Fruit fly (Drosophila melanogaster): ENCODE data around the gene kek5.
A peak's percentile ranks its signal among the peaks of the same experiment; 100 is the strongest.

Gene kek5

DNA sequence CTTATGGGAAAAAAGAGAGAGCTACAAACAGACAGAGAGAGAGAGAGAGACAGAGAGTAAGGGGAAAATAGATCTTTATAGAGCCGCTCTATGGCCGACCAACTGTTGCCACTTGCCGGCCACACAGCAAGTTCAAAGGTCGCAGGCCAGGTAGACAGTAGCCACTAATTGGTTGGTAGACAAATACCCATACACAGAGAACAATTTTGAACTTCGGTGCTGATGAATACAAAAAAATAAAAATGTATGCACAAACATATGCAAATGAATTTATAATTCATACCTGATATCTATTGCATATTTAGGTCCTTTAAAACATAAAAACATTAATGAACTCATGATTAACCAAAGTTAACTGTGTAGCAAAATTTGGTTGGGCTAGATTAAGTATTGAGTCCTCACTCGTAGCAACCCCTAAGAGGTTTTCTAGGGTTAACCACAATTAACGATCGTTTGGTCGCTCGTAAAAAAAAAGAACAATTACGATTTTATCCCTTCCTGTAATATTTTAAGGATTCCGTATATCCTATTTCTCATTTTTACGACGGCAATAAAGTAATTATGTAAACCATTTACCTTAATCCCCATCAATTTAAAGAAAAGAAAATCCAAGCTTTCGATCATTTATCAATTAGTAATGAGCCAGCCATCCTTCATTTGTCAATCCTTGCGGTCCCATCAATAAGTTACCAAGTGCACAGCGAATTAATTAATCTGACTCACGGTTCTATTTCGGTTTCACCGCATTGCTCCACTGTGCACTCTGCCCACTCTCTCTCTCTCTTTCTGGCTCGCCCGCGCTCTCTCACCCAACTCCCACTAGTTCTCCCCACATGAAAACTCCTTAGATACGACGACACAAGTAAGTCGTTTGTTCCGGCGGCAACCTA lies 29.8 kb upstream of the kek5 start:
- TF ChIP-seq kay (GFP tag; ENCODE audit: borderline replicate concordance) (peak; percentile 67), CG7045 (GFP tag; optimal IDR thresholded peaks at IDR 0.05) (no peak)

DNA sequence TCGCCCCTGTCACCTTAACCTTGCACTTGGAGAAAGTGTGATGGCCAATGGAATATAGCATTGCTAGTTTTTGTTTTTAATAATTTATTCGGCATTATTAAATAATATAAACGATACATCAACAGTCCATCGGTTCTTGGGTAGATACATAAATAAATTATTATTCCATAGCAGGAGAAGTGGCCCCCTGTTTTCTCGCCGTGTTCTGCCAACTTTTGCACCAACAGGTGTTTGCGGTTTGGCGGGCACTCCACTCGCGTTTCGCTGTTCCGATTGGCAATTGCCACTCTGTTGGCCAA lies 29.2 kb upstream of the kek5 start:
- TF ChIP-seq Hr96 (GFP tag; optimal IDR thresholded peaks at IDR 0.05) (peak; percentile 88), CG7045 (GFP tag; optimal IDR thresholded peaks at IDR 0.05) (peak; percentile 87), cic (GFP tag; optimal IDR thresholded peaks at IDR 0.05) (peak; percentile 42), Clk (GFP tag; optimal IDR thresholded peaks at IDR 0.05) (peak; percentile 69), CG5204 (GFP tag; optimal IDR thresholded peaks at IDR 0.05) (peak; percentile 87), kay (GFP tag; ENCODE audit: borderline replicate concordance) (peak; percentile 77), tj (GFP tag; optimal IDR thresholded peaks at IDR 0.05) (peak; percentile 80), bab1 (GFP tag; optimal IDR thresholded peaks at IDR 0.05) (peak; percentile 92), CG7101 (tag; optimal IDR thresholded peaks at IDR 0.05) (peak; percentile 91), Mnt (GFP tag; optimal IDR thresholded peaks at IDR 0.05) (peak; percentile 88), CG33017 (tag; optimal IDR thresholded peaks at IDR 0.05) (peak; percentile 89), CG1620 (GFP tag; optimal IDR thresholded peaks at IDR 0.05) (peak; percentile 83), CG12768 (GFP tag; optimal IDR thresholded peaks at IDR 0.05) (peak; percentile 82), cnc (optimal IDR thresholded peaks at IDR 0.05) (no peak), CG11617 (GFP tag; optimal IDR thresholded peaks at IDR 0.05) (peak; percentile 91), ovo (GFP tag; optimal IDR thresholded peaks at IDR 0.05) (peak; percentile 73), CG14711 (tag; optimal IDR thresholded peaks at IDR 0.05) (peak; percentile 83), pad (GFP tag; optimal IDR thresholded peaks at IDR 0.05) (peak; percentile 70), toe (GFP tag; optimal IDR thresholded peaks at IDR 0.05) (peak; percentile 66), Crg-1 (GFP tag; optimal IDR thresholded peaks at IDR 0.05) (peak; percentile 75)

DNA sequence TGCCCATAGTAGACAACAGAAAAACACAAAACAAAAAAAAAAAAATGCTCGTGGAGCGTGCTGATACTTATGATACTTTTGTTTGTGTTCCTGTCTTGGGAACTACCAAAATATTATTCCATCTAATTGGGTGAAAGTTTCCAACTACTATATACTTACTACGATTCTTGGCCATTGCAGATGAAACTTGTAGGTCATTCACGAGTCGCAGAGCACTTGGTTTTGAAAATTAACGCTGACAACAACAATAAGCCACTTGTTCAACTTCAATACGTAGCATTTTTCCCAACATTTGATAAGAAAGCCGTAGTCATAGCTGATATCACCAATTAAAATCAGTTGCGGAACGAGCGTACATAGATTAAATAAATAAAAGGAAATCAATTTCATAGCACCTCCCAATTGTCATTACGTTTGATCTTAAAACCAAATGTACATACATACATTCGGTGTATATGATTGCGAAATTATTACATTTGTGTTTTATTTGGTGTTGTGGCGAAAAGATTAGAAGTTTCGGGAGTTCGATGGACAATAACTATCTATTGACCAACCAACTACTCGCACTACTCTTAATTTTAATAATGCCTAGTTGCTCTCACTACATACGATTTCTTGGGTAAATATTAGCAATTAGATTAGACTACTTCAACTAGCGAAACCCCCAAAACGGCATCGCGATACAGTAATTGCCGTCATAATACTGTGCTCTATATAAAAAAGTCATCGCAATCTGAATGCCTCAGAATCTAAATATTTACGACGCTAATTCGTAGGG lies 28.2 kb upstream of the kek5 start:
- peak; percentile 2 for TF ChIP-seq tj (GFP tag; optimal IDR thresholded peaks at IDR 0.05)
- peak; percentile 44 for TF ChIP-seq kay (GFP tag; ENCODE audit: borderline replicate concordance)
- TF ChIP-seq CG33017 (tag; optimal IDR thresholded peaks at IDR 0.05) = no peak

DNA sequence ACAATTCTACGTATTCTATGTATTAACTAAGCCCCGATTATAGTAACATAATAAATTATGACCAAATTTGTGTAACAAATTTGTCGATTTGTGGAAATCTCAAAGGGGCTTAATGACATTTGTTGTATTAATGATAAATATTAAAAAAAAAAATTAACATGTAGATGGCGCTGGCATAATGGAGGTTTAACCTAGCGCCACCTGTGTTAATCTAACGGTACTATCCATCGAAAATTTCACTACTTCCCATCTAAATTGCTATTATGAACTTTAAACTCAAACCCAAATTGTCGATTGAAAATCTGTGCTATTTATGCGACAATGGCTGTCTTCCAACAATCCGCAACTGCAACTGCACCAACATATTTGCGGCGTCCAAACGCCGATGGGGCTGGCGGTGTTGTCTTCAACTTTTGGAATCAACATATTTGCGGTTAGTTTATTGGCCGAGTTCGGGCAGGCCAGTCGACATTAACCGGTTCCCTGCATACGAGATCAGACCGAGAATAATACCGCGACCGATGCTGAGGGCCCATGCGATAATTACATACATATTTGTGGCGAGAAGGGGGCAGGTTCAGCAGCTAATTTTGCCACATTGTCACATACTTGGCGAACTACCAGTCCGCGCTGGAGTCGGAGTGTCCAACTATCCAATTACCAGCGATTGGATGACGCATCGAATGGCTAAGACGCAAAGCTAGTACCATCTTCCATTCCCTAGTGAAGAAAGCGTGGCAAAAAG lies 27.1 kb upstream of the kek5 start:
- TF ChIP-seq CG5204 (GFP tag; optimal IDR thresholded peaks at IDR 0.05) = no peak
- TF ChIP-seq Mnt (GFP tag; optimal IDR thresholded peaks at IDR 0.05) = no peak
- no peak for TF ChIP-seq CG11617 (GFP tag; optimal IDR thresholded peaks at IDR 0.05)
- TF ChIP-seq tj (GFP tag; optimal IDR thresholded peaks at IDR 0.05) = no peak
- no peak for TF ChIP-seq ovo (GFP tag; optimal IDR thresholded peaks at IDR 0.05)

DNA sequence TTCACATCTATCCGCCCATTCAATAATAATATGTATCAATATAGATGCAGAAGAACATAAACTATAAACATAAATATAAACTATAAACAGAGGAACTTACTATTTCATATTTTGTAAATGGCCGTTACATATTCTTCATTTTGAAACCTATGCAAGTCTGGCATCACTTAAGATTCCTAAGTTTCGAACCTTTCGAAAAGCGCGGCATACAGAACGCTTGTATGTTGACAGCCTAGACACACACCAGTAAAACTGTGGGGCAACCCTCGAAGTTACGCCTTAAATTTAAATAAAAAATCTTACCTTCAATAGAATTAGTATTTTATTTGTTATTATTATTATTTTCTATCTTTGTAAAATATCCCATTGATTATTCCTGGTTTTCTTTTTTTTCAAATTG lies 26.3 kb upstream of the kek5 start:
- TF ChIP-seq toe (GFP tag; optimal IDR thresholded peaks at IDR 0.05) (no peak), bab1 (GFP tag; optimal IDR thresholded peaks at IDR 0.05) (peak; percentile 26)

DNA sequence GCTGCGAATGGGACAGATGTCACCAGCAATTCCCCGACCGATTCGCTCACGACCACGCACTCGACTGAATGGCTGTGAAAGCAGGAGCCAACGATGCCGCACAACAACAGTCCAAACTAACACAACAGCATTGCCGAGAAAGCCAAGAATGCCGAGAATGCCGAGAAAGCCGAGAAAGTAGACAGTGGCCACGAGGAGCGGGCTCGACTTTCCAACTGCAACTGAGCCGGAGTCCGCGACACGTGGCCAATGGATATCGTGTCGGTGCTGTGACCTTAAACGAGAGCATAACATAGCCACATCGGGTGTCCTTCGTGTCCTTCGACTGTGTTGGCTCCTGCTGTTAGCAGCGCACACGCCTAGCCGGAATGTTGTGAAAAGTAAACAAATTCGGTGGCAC lies 4.8 kb upstream of the kek5 start, which contains the start of gene nAChRalpha7:
nAChRalpha7 (minus strand) TSS at position 226 of the 400 bp plus-strand sequence.
- TF ChIP-seq pad (GFP tag; optimal IDR thresholded peaks at IDR 0.05) = peak; percentile 17
- TF ChIP-seq CG7101 (tag; optimal IDR thresholded peaks at IDR 0.05) = no peak
- no peak for TF ChIP-seq CG33017 (tag; optimal IDR thresholded peaks at IDR 0.05)
- no peak for TF ChIP-seq CG12768 (GFP tag; optimal IDR thresholded peaks at IDR 0.05)
- peak; percentile 31 for TF ChIP-seq Mnt (GFP tag; optimal IDR thresholded peaks at IDR 0.05)
- no peak for TF ChIP-seq CG7045 (GFP tag; optimal IDR thresholded peaks at IDR 0.05)
- TF ChIP-seq CG5204 (GFP tag; optimal IDR thresholded peaks at IDR 0.05) = no peak

DNA sequence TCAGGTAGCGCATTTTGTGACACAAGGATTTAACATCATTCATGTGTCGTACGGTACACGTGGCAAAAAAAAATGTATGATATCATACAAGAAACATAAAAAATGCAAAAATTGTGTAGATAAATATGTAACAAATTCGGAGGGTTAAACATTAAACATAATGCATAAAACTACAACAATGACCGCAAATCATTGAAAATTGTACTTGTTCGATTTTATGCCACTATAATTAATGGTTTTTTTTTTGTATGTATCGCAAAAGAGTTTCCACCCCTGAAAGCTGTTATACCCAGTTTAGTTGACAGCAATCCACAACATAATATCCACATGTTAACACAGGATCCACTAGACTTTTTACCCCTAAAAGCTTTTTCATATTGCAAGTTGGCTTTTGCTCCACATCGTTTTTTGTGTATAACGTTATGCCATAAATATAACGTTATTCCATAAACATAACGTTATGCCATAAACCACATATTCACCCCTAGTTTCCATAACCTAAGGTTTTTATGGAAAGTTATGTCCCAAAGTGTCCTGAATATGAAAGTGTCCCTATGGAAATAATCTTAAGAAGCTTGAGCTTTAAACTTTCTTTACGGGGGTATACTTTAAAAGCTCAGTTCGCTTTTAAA lies 4.0 kb upstream of the kek5 start:
- TF ChIP-seq CG5204 (GFP tag; optimal IDR thresholded peaks at IDR 0.05) = no peak
- peak; percentile 90 for TF ChIP-seq kay (GFP tag; ENCODE audit: borderline replicate concordance)
- peak; percentile 98 for TF ChIP-seq pad (GFP tag; optimal IDR thresholded peaks at IDR 0.05)

Data from whole organism, adult.